Fruit fly (Drosophila melanogaster) whole organism, embryonic: ENCODE results near the gene CG4465.

ENCODE experiments used
- BtbVII ChIP-seq: fragments of 200-800 bp; sonication (Bioruptor generic); optimal IDR thresholded peaks from 3 replicates; lab custom pipeline; 2017; ENCODE audit warnings: missing biosample characterization, mild to moderate bottlenecking, missing genetic modification characterization
- CG10209 ChIP-seq: fragments of 200-800 bp; sonication (Bioruptor generic); optimal IDR thresholded peaks from 3 replicates; lab custom pipeline; 2017; ENCODE audit warnings: missing biosample characterization, mild to moderate bottlenecking, missing genetic modification characterization, missing genetic modification reagents
- CG10321 ChIP-seq: fragments of 200-800 bp; sonication (Bioruptor generic); IDR thresholded peaks from 2 replicates; pipeline ENCODE4 v1.3.6; 2022; ENCODE audit warnings: missing biosample characterization, missing genetic modification characterization
- CG10366 ChIP-seq: fragments of 200-800 bp; sonication (Bioruptor generic); IDR thresholded peaks from 2 replicates; pipeline ENCODE4 v1.3.6; 2022; ENCODE audit warnings: missing biosample characterization, missing genetic modification characterization
- CG11504 ChIP-seq: fragments of 200-800 bp; sonication (Bioruptor generic); optimal IDR thresholded peaks from 3 replicates; lab custom pipeline; 2019; ENCODE audit warnings: missing biosample characterization, mild to moderate bottlenecking, missing genetic modification characterization, moderate library complexity
- CG12299 ChIP-seq: fragments of 200-800 bp; sonication (Bioruptor generic); optimal IDR thresholded peaks from 2 replicates; lab custom pipeline; 2018; ENCODE audit warnings: missing biosample characterization, mild to moderate bottlenecking, missing genetic modification characterization
- CG13424 ChIP-seq: fragments of 200-800 bp; sonication (Bioruptor generic); optimal IDR thresholded peaks from 2 replicates; lab custom pipeline; 2019; ENCODE audit warnings: missing biosample characterization, mild to moderate bottlenecking, missing genetic modification characterization, moderate library complexity
- CG15073 ChIP-seq: fragments of 200-800 bp; sonication (Bioruptor generic); optimal IDR thresholded peaks from 2 replicates; lab custom pipeline; 2016; ENCODE audit warnings: missing biosample characterization, missing genetic modification characterization
- CG1529 ChIP-seq: fragments of 200-800 bp; sonication (Bioruptor generic); optimal IDR thresholded peaks from 3 replicates; lab custom pipeline; 2018; ENCODE audit warnings: missing biosample characterization, missing genetic modification characterization
- CG17802 ChIP-seq: fragments of 200-800 bp; sonication (Bioruptor generic); optimal IDR thresholded peaks from 2 replicates; lab custom pipeline; 2018; ENCODE audit warnings: missing biosample characterization, mild to moderate bottlenecking, missing genetic modification characterization, moderate library complexity
- CG2199 ChIP-seq: fragments of 200-800 bp; sonication (Bioruptor generic); IDR thresholded peaks from 3 replicates; pipeline ENCODE4 v1.3.6; 2022; ENCODE audit warnings: missing biosample characterization, missing genetic modification characterization
- CG2678 ChIP-seq: fragments of 200-800 bp; sonication (Bioruptor generic); optimal IDR thresholded peaks from 3 replicates; lab custom pipeline; 2019; ENCODE audit warnings: missing biosample characterization, mild to moderate bottlenecking, missing genetic modification characterization, moderate library complexity
- CG3407 ChIP-seq: fragments of 200-800 bp; sonication (Bioruptor generic); optimal IDR thresholded peaks from 2 replicates; lab custom pipeline; 2018; ENCODE audit warnings: missing biosample characterization, mild to moderate bottlenecking, missing genetic modification characterization
- CG4360 ChIP-seq: fragments of 200-800 bp; sonication (Bioruptor generic); IDR thresholded peaks from 2 replicates; pipeline ENCODE4 v1.3.6; 2022; ENCODE audit warnings: missing biosample characterization, missing genetic modification characterization
- CG5245 ChIP-seq: fragments of 200-800 bp; sonication (Bioruptor generic); optimal IDR thresholded peaks from 3 replicates; lab custom pipeline; 2016; ENCODE audit warnings: missing biosample characterization, missing genetic modification characterization
- CG5953 ChIP-seq: fragments of 200-800 bp; sonication (Bioruptor generic); IDR thresholded peaks from 2 replicates; pipeline ENCODE4 v1.3.6; 2022; ENCODE audit warnings: missing biosample characterization, missing genetic modification characterization
- CG6175 ChIP-seq: fragments of 200-800 bp; sonication (Bioruptor generic); IDR thresholded peaks from 3 replicates; pipeline ENCODE4 v1.3.6; 2022; ENCODE audit warnings: missing biosample characterization, missing genetic modification characterization
- CG6654 ChIP-seq: fragments of 200-800 bp; sonication (Bioruptor generic); optimal IDR thresholded peaks from 2 replicates; lab custom pipeline; 2017; ENCODE audit warnings: missing biosample characterization, mild to moderate bottlenecking, missing genetic modification characterization
- CG7987 ChIP-seq: fragments of 200-800 bp; sonication (Bioruptor generic); optimal IDR thresholded peaks from 2 replicates; lab custom pipeline; 2018; ENCODE audit warnings: missing biosample characterization, mild to moderate bottlenecking, missing genetic modification characterization, moderate library complexity
- CG8944 ChIP-seq: fragments of 200-800 bp; sonication (Bioruptor generic); optimal IDR thresholded peaks from 3 replicates; lab custom pipeline; 2016; ENCODE audit warnings: missing biosample characterization, missing genetic modification characterization
- CG9727 ChIP-seq: fragments of 200-800 bp; sonication (Bioruptor generic); optimal IDR thresholded peaks from 3 replicates; lab custom pipeline; 2017; ENCODE audit warnings: missing biosample characterization, mild to moderate bottlenecking, missing genetic modification characterization
- CHES-1-like ChIP-seq: fragments of 200-800 bp; sonication (Bioruptor generic); optimal IDR thresholded peaks from 2 replicates; lab custom pipeline; 2016; ENCODE audit warnings: missing biosample characterization, missing genetic modification characterization
- CrebB ChIP-seq: fragments of 200-800 bp; sonication (Bioruptor generic); optimal IDR thresholded peaks from 3 replicates; lab custom pipeline; 2018; ENCODE audit warnings: missing biosample characterization, mild to moderate bottlenecking, missing genetic modification characterization
- D19B ChIP-seq: fragments of 200-800 bp; sonication (Bioruptor generic); optimal IDR thresholded peaks from 2 replicates; lab custom pipeline; 2017; ENCODE audit warnings: missing biosample characterization, mild to moderate bottlenecking, missing genetic modification characterization
- Dll ChIP-seq: fragments of 200-800 bp; sonication (Bioruptor generic); IDR thresholded peaks from 4 replicates; pipeline ENCODE4 v1.3.6; 2022; ENCODE audit warnings: missing biosample characterization, missing genetic modification characterization; ENCODE audit not compliant: partially characterized antibody
- Doc3 ChIP-seq: fragments of 200-800 bp; sonication (Bioruptor generic); IDR thresholded peaks from 3 replicates; pipeline ENCODE4 v1.3.6; 2022; ENCODE audit warnings: missing biosample characterization, missing genetic modification characterization; ENCODE audit not compliant: partially characterized antibody
- Dp ChIP-seq: fragments of 200-800 bp; sonication (Bioruptor generic); optimal IDR thresholded peaks from 2 replicates; lab custom pipeline; 2018; ENCODE audit warnings: missing biosample characterization, mild to moderate bottlenecking, missing genetic modification characterization, moderate library complexity
- Drgx ChIP-seq: fragments of 200-800 bp; sonication (Bioruptor generic); IDR thresholded peaks from 2 replicates; pipeline ENCODE4 v1.3.6; 2022; ENCODE audit warnings: missing biosample characterization, missing genetic modification characterization
- E2f2 ChIP-seq: fragments of 200-800 bp; sonication (Bioruptor generic); IDR thresholded peaks from 2 replicates; pipeline ENCODE4 v1.3.6; 2022; ENCODE audit warnings: missing biosample characterization, missing genetic modification characterization
- Fer3 ChIP-seq: fragments of 200-800 bp; sonication (Bioruptor generic); optimal IDR thresholded peaks from 2 replicates; lab custom pipeline; 2018; ENCODE audit warnings: missing biosample characterization, mild to moderate bottlenecking, missing genetic modification characterization, moderate library complexity
- HLH54F ChIP-seq: fragments of 200-800 bp; sonication (Bioruptor generic); optimal IDR thresholded peaks from 3 replicates; lab custom pipeline; 2016; ENCODE audit warnings: missing biosample characterization, missing genetic modification characterization
- Oli ChIP-seq: fragments of 200-800 bp; sonication (Bioruptor generic); optimal IDR thresholded peaks from 2 replicates; lab custom pipeline; 2018; ENCODE audit warnings: missing biosample characterization, mild to moderate bottlenecking, missing genetic modification characterization, moderate library complexity
- ara ChIP-seq: fragments of 200-800 bp; sonication (Bioruptor generic); IDR thresholded peaks from 2 replicates; pipeline ENCODE4 v1.3.6; 2022; ENCODE audit warnings: missing biosample characterization, missing genetic modification characterization
- ato ChIP-seq: fragments of 200-800 bp; sonication (Bioruptor generic); IDR thresholded peaks from 2 replicates; pipeline ENCODE4 v1.3.6; 2022; ENCODE audit warnings: missing biosample characterization, missing genetic modification characterization; ENCODE audit not compliant: partially characterized antibody
- az2 ChIP-seq: fragments of 200-800 bp; sonication (Bioruptor generic); optimal IDR thresholded peaks from 3 replicates; lab custom pipeline; 2016; ENCODE audit warnings: missing biosample characterization, missing genetic modification characterization
- da ChIP-seq: fragments of 200-800 bp; sonication (Bioruptor generic); optimal IDR thresholded peaks from 2 replicates; lab custom pipeline; 2016; ENCODE audit warnings: missing biosample characterization, missing genetic modification characterization
- dan ChIP-seq: fragments of 200-800 bp; sonication (Bioruptor generic); IDR thresholded peaks from 2 replicates; pipeline ENCODE4 v1.3.6; 2022; ENCODE audit warnings: missing biosample characterization, missing genetic modification characterization
- disco-r ChIP-seq: fragments of 200-800 bp; sonication (Bioruptor generic); optimal IDR thresholded peaks from 2 replicates; lab custom pipeline; 2016; ENCODE audit warnings: missing biosample characterization, missing genetic modification characterization
- esg ChIP-seq: fragments of 200-800 bp; sonication (Bioruptor generic); conservative IDR thresholded peaks from 2 replicates; pipeline ENCODE4 v1.3.6; 2022; ENCODE audit warnings: missing biosample characterization, missing genetic modification characterization
- kah ChIP-seq: fragments of 200-800 bp; sonication (Bioruptor generic); optimal IDR thresholded peaks from 2 replicates; lab custom pipeline; 2018; ENCODE audit warnings: missing biosample characterization, mild to moderate bottlenecking, missing genetic modification characterization
- luna ChIP-seq: fragments of 200-800 bp; sonication (Bioruptor generic); optimal IDR thresholded peaks from 2 replicates; lab custom pipeline; 2016; ENCODE audit warnings: missing biosample characterization, missing genetic modification characterization
- mam ChIP-seq: fragments of 200-800 bp; sonication (Bioruptor generic); optimal IDR thresholded peaks from 3 replicates; lab custom pipeline; 2016; ENCODE audit warnings: missing biosample characterization, missing genetic modification characterization
- nmo ChIP-seq: fragments of 200-800 bp; sonication (Bioruptor generic); optimal IDR thresholded peaks from 2 replicates; lab custom pipeline; 2018; ENCODE audit warnings: missing biosample characterization, mild to moderate bottlenecking, missing genetic modification characterization, moderate library complexity
- odd ChIP-seq: fragments of 200-800 bp; sonication (Bioruptor generic); optimal IDR thresholded peaks from 2 replicates; lab custom pipeline; 2017; ENCODE audit warnings: missing biosample characterization, mild to moderate bottlenecking, missing genetic modification characterization
- onecut ChIP-seq: fragments of 200-800 bp; sonication (Bioruptor generic); IDR thresholded peaks from 2 replicates; pipeline ENCODE4 v1.3.6; 2022; ENCODE audit warnings: missing biosample characterization, missing genetic modification characterization
- pan ChIP-seq, 4 experiments: fragments of >200 bp in 3 of 4; fragments of 200-800 bp in 1 of 4; sonication (Bioruptor generic) in 1 of 4; optimal IDR thresholded peaks in 3 of 4; IDR thresholded peaks in 1 of 4; 2 replicates each; pipeline versions ENCODE4 v1.3.6 to Lab custom; 2017 to 2022; ENCODE audit warnings: missing biosample characterization in 2 of 4, missing genetic modification characterization in 2 of 4, mixed read lengths in 1 of 4
- peb ChIP-seq: fragments of 200-800 bp; sonication (Bioruptor generic); IDR thresholded peaks from 2 replicates; pipeline ENCODE4 v1.3.6; 2022; ENCODE audit warnings: missing biosample characterization, missing genetic modification characterization
- pho ChIP-seq: fragments of 200-800 bp; sonication (Bioruptor generic); optimal IDR thresholded peaks from 2 replicates; lab custom pipeline; 2016; ENCODE audit warnings: missing biosample characterization, missing genetic modification characterization
- toy ChIP-seq: fragments of 200-800 bp; sonication (Bioruptor generic); IDR thresholded peaks from 2 replicates; pipeline ENCODE4 v1.3.6; 2022; ENCODE audit warnings: missing biosample characterization, missing genetic modification characterization
- ttk ChIP-seq: fragments of 200-800 bp; sonication (Bioruptor generic); IDR thresholded peaks from 2 replicates; pipeline ENCODE4 v2.1.2; 2022; ENCODE audit warnings: missing biosample characterization, missing genetic modification characterization

CG4465 gene

dm6 chr3R:19892046-19892445 is 25.6 kb downstream of the CG4465 start (continued):
- TF ChIP-seq pan (optimal IDR thresholded peaks at IDR 0.05; lab: Kevin White, UChicago): no peak
- peak in 1 of 2 experiments; percentile 84 for TF ChIP-seq pan (GFP tag; optimal IDR thresholded peaks at IDR 0.05 in 1 of 2, IDR thresholded peaks at IDR 0.05 in 1 of 2)
- TF ChIP-seq esg (GFP tag; lab: Robert Waterston, UW): peak; percentile 73
- no peak for TF ChIP-seq CG15073 (GFP tag; lab: Kevin White, UChicago)
- TF ChIP-seq CG6175 (GFP tag; lab: Robert Waterston, UW): peak; percentile 11; the same call in 1 of the 3 replicates
- no peak for TF ChIP-seq CG5953 (GFP tag; lab: Robert Waterston, UW)
- peak; percentile 57 for TF ChIP-seq CG8944
- TF ChIP-seq dan (GFP tag; lab: Robert Waterston, UW): no peak
- peak; percentile 76 for TF ChIP-seq nmo
- TF ChIP-seq kah (GFP tag; lab: Kevin White, UChicago): peak; percentile 35
- peak; percentile 78 for TF ChIP-seq CG11504 (tag; lab: Kevin White, UChicago)
- TF ChIP-seq Doc3 (GFP tag; lab: Robert Waterston, UW): no peak
- peak; percentile 14 for TF ChIP-seq pho
- TF ChIP-seq CG13424 (tag; lab: Kevin White, UChicago): peak; percentile 68
- TF ChIP-seq ttk: peak; percentile 63
- peak; percentile 40 for TF ChIP-seq CHES-1-like (GFP tag; lab: Kevin White, UChicago)
- no peak for TF ChIP-seq CG2678 (tag; lab: Kevin White, UChicago)
- TF ChIP-seq ara (GFP tag; lab: Robert Waterston, UW): peak; percentile 56; the same call in 1 of the 2 replicates
- TF ChIP-seq CG9727 (GFP tag; lab: Kevin White, UChicago): peak; percentile 62
- TF ChIP-seq Dp (GFP tag; lab: Kevin White, UChicago): no peak
- TF ChIP-seq Oli: peak; percentile 77
- TF ChIP-seq CG6654: peak; percentile 42
- TF ChIP-seq Dll (GFP tag; lab: Robert Waterston, UW): 0 out of 4 replicates have a peak, but pooled peaks have one; percentile 20
- TF ChIP-seq az2 (GFP tag; lab: Kevin White, UChicago): peak; percentile 53
- peak; percentile 59 for TF ChIP-seq CG10209 (GFP tag; lab: Kevin White, UChicago)
- TF ChIP-seq Fer3 (tag; lab: Kevin White, UChicago): peak; percentile 66
- TF ChIP-seq da: no peak
- peak; percentile 43; the same call in 1 of the 2 replicates for TF ChIP-seq E2f2 (GFP tag; lab: Robert Waterston, UW)
- TF ChIP-seq CG10366: peak; percentile 53
- TF ChIP-seq onecut (GFP tag; lab: Robert Waterston, UW): peak; percentile 65
- peak; percentile 17 for TF ChIP-seq CG3407
- peak; percentile 30 for TF ChIP-seq disco-r (GFP tag; lab: Kevin White, UChicago)
- peak; percentile 56 for TF ChIP-seq odd
- peak; percentile 78 for TF ChIP-seq mam (GFP tag; lab: Kevin White, UChicago)
- peak; percentile 35 for TF ChIP-seq CG17802 (tag; lab: Kevin White, UChicago)
- 0 out of 2 replicates have a peak, but pooled peaks have one; percentile 8 for TF ChIP-seq toy (GFP tag; lab: Robert Waterston, UW)
- peak; percentile 7 for TF ChIP-seq CG1529 (GFP tag; lab: Kevin White, UChicago)
- no peak for TF ChIP-seq CG10321 (GFP tag; lab: Robert Waterston, UW)
- TF ChIP-seq CG2199 (GFP tag; lab: Robert Waterston, UW): peak; percentile 71; the same call in 1 of the 3 replicates
- TF ChIP-seq CG12299 (tag; lab: Kevin White, UChicago): peak; percentile 36
- TF ChIP-seq peb (GFP tag; lab: Robert Waterston, UW): peak; percentile 72
- peak; percentile 68 for TF ChIP-seq Drgx (GFP tag; lab: Robert Waterston, UW)
- TF ChIP-seq CrebB (tag; lab: Kevin White, UChicago): peak; percentile 58
- peak; percentile 37 for TF ChIP-seq CG7987
- TF ChIP-seq CG4360 (GFP tag; lab: Robert Waterston, UW): 0 out of 2 replicates have a peak, but pooled peaks have one; percentile 33
- peak; percentile 33 for TF ChIP-seq luna (GFP tag; lab: Kevin White, UChicago)
- peak; percentile 55 for TF ChIP-seq HLH54F (GFP tag; lab: Kevin White, UChicago)
- peak; percentile 56 for TF ChIP-seq CG5245 (GFP tag; lab: Kevin White, UChicago)
- 0 out of 2 replicates have a peak, but pooled peaks have one; percentile 38 for TF ChIP-seq ato (GFP tag; lab: Robert Waterston, UW)
- peak; percentile 60 for TF ChIP-seq BtbVII (GFP tag; lab: Kevin White, UChicago)
- peak; percentile 14 for TF ChIP-seq D19B (GFP tag; lab: Kevin White, UChicago)
